Fruit fly (Drosophila melanogaster): ENCODE measurements around the gene CG4362.

The CG4362 gene

DNA sequence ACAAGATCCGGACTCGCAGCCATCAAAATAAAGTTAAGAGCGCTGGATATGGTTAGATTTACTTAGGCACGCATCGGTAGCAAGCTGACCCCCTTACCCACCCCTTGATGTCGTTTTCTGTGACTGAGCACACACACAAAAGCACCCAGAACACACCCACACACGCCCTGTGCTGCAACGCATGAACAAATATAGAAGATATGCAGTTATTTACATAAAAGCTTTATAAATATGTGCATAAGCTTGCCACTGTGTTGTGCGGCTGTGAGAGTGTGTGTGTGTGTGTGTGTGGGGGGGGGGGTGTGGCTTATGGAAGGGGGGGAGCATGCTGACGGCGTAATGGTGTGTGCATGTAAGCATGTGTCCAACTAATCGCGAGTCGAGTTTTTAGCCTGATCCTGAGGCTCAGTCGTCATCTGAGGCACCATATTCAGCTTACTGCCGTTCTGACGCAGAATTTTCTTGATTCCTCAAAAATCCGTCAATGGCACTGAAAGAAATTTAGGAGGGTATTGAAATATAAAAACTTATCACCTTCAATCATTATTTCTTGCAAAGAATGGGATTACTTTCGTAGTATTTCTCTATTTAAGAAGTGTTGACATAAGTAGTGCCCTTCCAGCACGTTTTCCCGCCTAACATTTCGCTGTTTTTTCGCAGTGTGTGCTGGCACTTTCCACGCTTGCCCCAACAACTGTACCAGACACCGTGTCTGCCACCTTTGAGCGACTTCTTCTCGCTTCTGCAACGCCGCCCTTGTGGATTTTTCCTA is 21.5 kb downstream of the CG4362 start (continued):
- TF ChIP-seq Gsc (GFP tag; IDR thresholded peaks at IDR 0.05) (no peak), CG8388 (GFP tag; optimal IDR thresholded peaks at IDR 0.05) (peak; percentile 38), knrl (GFP tag; IDR thresholded peaks at IDR 0.05; ENCODE audit: partially characterized antibody) (no peak), CG31441 (GFP tag; IDR thresholded peaks at IDR 0.05) (peak; percentile 21; the same call in 1 of the 2 replicates), Mes4 (GFP tag; optimal IDR thresholded peaks at IDR 0.05) (peak; percentile 54), CG9876 (GFP tag; optimal IDR thresholded peaks at IDR 0.05) (peak; percentile 49), CG1603 (tag; optimal IDR thresholded peaks at IDR 0.05) (peak; percentile 82), CG2678 (tag; optimal IDR thresholded peaks at IDR 0.05) (peak; percentile 39), Doc2 (GFP tag; IDR thresholded peaks at IDR 0.05) (no peak), CG6854 (GFP tag; optimal IDR thresholded peaks at IDR 0.05) (no peak), CG13123 (GFP tag; optimal IDR thresholded peaks at IDR 0.05) (peak; percentile 43), CG3995 (GFP tag; optimal IDR thresholded peaks at IDR 0.05) (no peak), CG11247 (GFP tag; IDR thresholded peaks at IDR 0.05) (peak; percentile 25; the same call in 1 of the 2 replicates), CG11723 (GFP tag; optimal IDR thresholded peaks at IDR 0.05) (peak; percentile 58), CG15011 (GFP tag; optimal IDR thresholded peaks at IDR 0.05) (peak; percentile 58), psq (GFP tag; optimal IDR thresholded peaks at IDR 0.05) (peak; percentile 57), jing (GFP tag; optimal IDR thresholded peaks at IDR 0.05) (no peak), gsb-n (tag; optimal IDR thresholded peaks at IDR 0.05) (peak; percentile 79), HLHmδ (GFP tag; optimal IDR thresholded peaks at IDR 0.05) (peak; percentile 71), tgo (GFP tag; IDR thresholded peaks at IDR 0.05) (no peak), CG10209 (GFP tag; optimal IDR thresholded peaks at IDR 0.05) (peak; percentile 66), CG4617 (GFP tag; optimal IDR thresholded peaks at IDR 0.05; ENCODE audit: borderline replicate concordance) (no peak), Taf1 (GFP tag; IDR thresholded peaks at IDR 0.05) (no peak), CG2712 (tag; optimal IDR thresholded peaks at IDR 0.05) (peak; percentile 46), dimm (GFP tag; IDR thresholded peaks at IDR 0.05) (peak; percentile 60; the same call in 1 of the 2 replicates), CG30431 (GFP tag; optimal IDR thresholded peaks at IDR 0.05) (no peak), HLH3B (GFP tag; IDR thresholded peaks at IDR 0.05) (peak; percentile 60; the same call in 1 of the 2 replicates), CG7987 (GFP tag; optimal IDR thresholded peaks at IDR 0.05) (peak; percentile 92), CG10431 (GFP tag; optimal IDR thresholded peaks at IDR 0.05) (peak; percentile 81), HLH54F (GFP tag; optimal IDR thresholded peaks at IDR 0.05) (no peak), slou (GFP tag; optimal IDR thresholded peaks at IDR 0.05) (no peak), CG9437 (GFP tag; optimal IDR thresholded peaks at IDR 0.05) (no peak), CG14710 (tag; optimal IDR thresholded peaks at IDR 0.05) (peak; percentile 78), CG2116 (GFP tag; optimal IDR thresholded peaks at IDR 0.05) (peak; percentile 18), ewg (GFP tag; optimal IDR thresholded peaks at IDR 0.05) (peak; percentile 74), CG2875 (GFP tag; optimal IDR thresholded peaks at IDR 0.05) (peak; percentile 91), CG33557 (GFP tag; optimal IDR thresholded peaks at IDR 0.05) (peak; percentile 76), zen2 (GFP tag; IDR thresholded peaks at IDR 0.05; ENCODE audit: partially characterized antibody) (no peak), hkb (optimal IDR thresholded peaks at IDR 0.05) (no peak), hkb (GFP tag; IDR thresholded peaks at IDR 0.05) (peak; percentile 51; the same call in 1 of the 2 replicates)
